Fruit fly (Drosophila melanogaster): ENCODE data around the gene CG2211.

DNA sequence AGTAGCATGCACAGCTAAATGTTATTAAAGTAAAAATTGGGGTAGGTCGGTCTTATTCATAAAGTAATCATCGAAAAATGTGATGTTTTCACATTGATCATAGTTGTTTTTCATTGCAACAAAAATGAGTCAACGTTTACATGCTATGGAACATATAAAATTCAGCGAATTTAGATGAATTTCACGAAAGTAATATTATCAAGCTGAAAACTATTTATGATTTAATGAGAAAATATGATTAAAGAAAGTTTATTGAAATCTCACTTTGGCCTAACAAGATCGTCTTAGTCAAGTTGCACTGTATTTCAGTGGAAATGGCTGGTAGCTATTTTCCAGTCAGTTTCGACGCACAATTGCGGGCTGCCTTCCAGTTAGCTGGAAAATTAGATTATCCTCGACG, 13.8 kb upstream of the CG2211 start:
- TF ChIP-seq OdsH (GFP tag; optimal IDR thresholded peaks at IDR 0.05) (no peak), Ets21C (GFP tag; optimal IDR thresholded peaks at IDR 0.05) (no peak), Gug (GFP tag; IDR thresholded peaks at IDR 0.05) (no peak), Hr38 (GFP tag; optimal IDR thresholded peaks at IDR 0.05) (no peak), Sox15 (GFP tag; optimal IDR thresholded peaks at IDR 0.05) (no peak), CG8319 (GFP tag; optimal IDR thresholded peaks at IDR 0.05) (no peak), Hr4 (GFP tag; optimal IDR thresholded peaks at IDR 0.05) (peak; percentile 16), CG10669 (GFP tag; optimal IDR thresholded peaks at IDR 0.05) (no peak), esn (GFP tag; optimal IDR thresholded peaks at IDR 0.05) (peak; percentile 9), acj6 (GFP tag; optimal IDR thresholded peaks at IDR 0.05) (peak; percentile 26)

All from whole organism, prepupa.